Worm (Caenorhabditis elegans) whole organism, young adult: ENCODE results near the gene sru-25.

Experiments used
- chd-7 ChIP-seq: sonication (generic microtip); optimal IDR thresholded peaks from 2 replicates; lab custom pipeline; 2016; ENCODE audit warnings: mild to moderate bottlenecking, missing genetic modification characterization, moderate library complexity, missing compliant biosample characterization
- sea-2 ChIP-seq: fragments of 200-800 bp; sonication (Bioruptor generic); IDR thresholded peaks from 2 replicates; pipeline ENCODE4 v1.3.6; 2022; ENCODE audit warnings: missing genetic modification characterization, missing compliant biosample characterization

- TF ChIP-seq sea-2 (GFP tag; lab: Robert Waterston, UW) (no peak), chd-7 (no peak)
Measured at ce11 chrV:676090-676489, 2.0 kb upstream of the sru-25 start.
